Fruit fly (Drosophila melanogaster) whole organism, prepupa: ENCODE measurements around the gene L2HGDH.

Experiments
- Blimp-1 ChIP-seq: fragments of 200-800 bp; sonication (Bioruptor generic); optimal IDR thresholded peaks from 3 replicates; lab custom pipeline; 2017; ENCODE audit warnings: missing biosample characterization, missing genetic modification characterization, mild to moderate bottlenecking, moderate library complexity, missing genetic modification reagents
- CG10631 ChIP-seq: fragments of 200-800 bp; sonication (Bioruptor generic); optimal IDR thresholded peaks from 2 replicates; lab custom pipeline; 2016; ENCODE audit warnings: missing biosample characterization, missing genetic modification characterization
- CG11294 ChIP-seq: fragments of 200-800 bp; sonication (Bioruptor generic); IDR thresholded peaks from 2 replicates; pipeline ENCODE4 v1.3.6; 2022; ENCODE audit warnings: missing biosample characterization, missing genetic modification characterization
- CG11902 ChIP-seq: fragments of 200-800 bp; sonication (Bioruptor generic); optimal IDR thresholded peaks from 3 replicates; lab custom pipeline; 2016; ENCODE audit warnings: missing biosample characterization, missing genetic modification characterization
- CG15336 ChIP-seq: fragments of 200-800 bp; sonication (Bioruptor generic); IDR thresholded peaks from 2 replicates; pipeline ENCODE4 v1.3.6; 2022; ENCODE audit warnings: missing biosample characterization, missing genetic modification characterization
- CG1621 ChIP-seq: fragments of 200-800 bp; sonication (Bioruptor generic); optimal IDR thresholded peaks from 3 replicates; lab custom pipeline; 2018; ENCODE audit warnings: missing biosample characterization, mild to moderate bottlenecking, missing genetic modification characterization
- CG16779 ChIP-seq: fragments of 200-800 bp; sonication (Bioruptor generic); optimal IDR thresholded peaks from 3 replicates; lab custom pipeline; 2017; ENCODE audit warnings: missing biosample characterization, mild to moderate bottlenecking, missing genetic modification characterization
- CG3032 ChIP-seq: fragments of 200-800 bp; optimal IDR thresholded peaks from 2 replicates; lab custom pipeline; 2019; ENCODE audit warnings: missing biosample characterization, mild to moderate bottlenecking, missing genetic modification characterization, moderate library complexity
- CG31627 ChIP-seq: fragments of 200-800 bp; sonication (Bioruptor generic); optimal IDR thresholded peaks from 3 replicates; lab custom pipeline; 2016; ENCODE audit warnings: missing biosample characterization, missing genetic modification characterization
- CG32006 ChIP-seq: fragments of 200-800 bp; sonication (Bioruptor generic); optimal IDR thresholded peaks from 3 replicates; lab custom pipeline; 2017; ENCODE audit warnings: missing biosample characterization, mild to moderate bottlenecking, missing genetic modification characterization
- CG34406 ChIP-seq: fragments of 200-800 bp; sonication (Bioruptor generic); optimal IDR thresholded peaks from 3 replicates; lab custom pipeline; 2016; ENCODE audit warnings: missing biosample characterization, missing genetic modification characterization
- CG6163 ChIP-seq: fragments of 200-800 bp; sonication (Bioruptor generic); IDR thresholded peaks from 3 replicates; pipeline ENCODE4 v1.3.6; 2022; ENCODE audit warnings: missing biosample characterization, missing genetic modification characterization
- CG6276 ChIP-seq: fragments of 200-800 bp; sonication (Bioruptor generic); optimal IDR thresholded peaks from 2 replicates; lab custom pipeline; 2017; ENCODE audit warnings: missing biosample characterization, mild to moderate bottlenecking, missing genetic modification characterization
- CG6792 ChIP-seq: fragments of 200-800 bp; sonication (Bioruptor generic); optimal IDR thresholded peaks from 3 replicates; lab custom pipeline; 2016; ENCODE audit warnings: missing biosample characterization, missing genetic modification characterization
- CG6808 ChIP-seq: fragments of 200-800 bp; sonication (Bioruptor generic); optimal IDR thresholded peaks from 3 replicates; lab custom pipeline; 2017; ENCODE audit warnings: missing biosample characterization, missing genetic modification characterization, mild to moderate bottlenecking, moderate library complexity, missing genetic modification reagents
- CG6854 ChIP-seq: fragments of 200-800 bp; sonication (Bioruptor generic); optimal IDR thresholded peaks from 2 replicates; lab custom pipeline; 2017; ENCODE audit warnings: missing biosample characterization, mild to moderate bottlenecking, missing genetic modification characterization
- CG7368 ChIP-seq: fragments of 200-800 bp; sonication (Bioruptor generic); optimal IDR thresholded peaks from 3 replicates; lab custom pipeline; 2016; ENCODE audit warnings: missing biosample characterization, missing genetic modification characterization
- CG8119 ChIP-seq: fragments of 200-800 bp; sonication (Bioruptor generic); IDR thresholded peaks from 3 replicates; pipeline ENCODE4 v1.3.6; 2022; ENCODE audit warnings: missing biosample characterization, missing genetic modification characterization
- CG8319 ChIP-seq: fragments of 200-800 bp; sonication (Bioruptor generic); optimal IDR thresholded peaks from 3 replicates; lab custom pipeline; 2016; ENCODE audit warnings: missing biosample characterization, missing genetic modification characterization
- CG9139 ChIP-seq: fragments of 200-800 bp; sonication (Bioruptor generic); optimal IDR thresholded peaks from 3 replicates; lab custom pipeline; 2017; ENCODE audit warnings: missing biosample characterization, mild to moderate bottlenecking, missing genetic modification characterization
- Eip78C ChIP-seq: fragments of 200-800 bp; sonication (Bioruptor generic); peaks from one replicate; lab custom pipeline; 2016; ENCODE audit warnings: missing biosample characterization, missing genetic modification characterization
- Ets21C ChIP-seq: fragments of 200-800 bp; sonication (Bioruptor generic); optimal IDR thresholded peaks from 3 replicates; lab custom pipeline; 2016; ENCODE audit warnings: missing biosample characterization, missing genetic modification characterization
- Ets96B ChIP-seq: fragments of 200-800 bp; optimal IDR thresholded peaks from 2 replicates; lab custom pipeline; 2019; ENCODE audit warnings: missing biosample characterization, mild to moderate bottlenecking, missing genetic modification characterization, moderate library complexity
- Gug ChIP-seq: fragments of 200-800 bp; sonication (Bioruptor generic); IDR thresholded peaks from 2 replicates; pipeline ENCODE4 v1.3.6; 2022; ENCODE audit warnings: missing biosample characterization, missing genetic modification characterization
- Hr38 ChIP-seq: sonication (Bioruptor generic); optimal IDR thresholded peaks from 2 replicates; lab custom pipeline; 2016; ENCODE audit warnings: missing biosample characterization, missing genetic modification characterization
- Hr39 ChIP-seq: fragments of 200-800 bp; sonication (Bioruptor generic); optimal IDR thresholded peaks from 2 replicates; lab custom pipeline; 2016; ENCODE audit warnings: missing biosample characterization, missing genetic modification characterization
- Hr4 ChIP-seq: fragments of 200-800 bp; sonication (Bioruptor generic); optimal IDR thresholded peaks from 3 replicates; lab custom pipeline; 2016; ENCODE audit warnings: missing biosample characterization, missing genetic modification characterization
- Lpt ChIP-seq: fragments of 200-800 bp; sonication (Bioruptor generic); optimal IDR thresholded peaks from 3 replicates; lab custom pipeline; 2016; ENCODE audit warnings: missing biosample characterization, missing genetic modification characterization
- Met ChIP-seq: fragments of 200-800 bp; sonication (Bioruptor generic); optimal IDR thresholded peaks from 3 replicates; lab custom pipeline; 2016; ENCODE audit warnings: missing biosample characterization, missing genetic modification characterization
- OdsH ChIP-seq: fragments of 200-800 bp; sonication (Bioruptor generic); optimal IDR thresholded peaks from 3 replicates; lab custom pipeline; 2016; ENCODE audit warnings: missing biosample characterization, missing genetic modification characterization
- Sox14 ChIP-seq: fragments of 200-800 bp; sonication (Bioruptor generic); optimal IDR thresholded peaks from 3 replicates; lab custom pipeline; 2016; ENCODE audit warnings: missing biosample characterization, missing genetic modification characterization
- Sox15 ChIP-seq: fragments of 200-800 bp; sonication (Bioruptor generic); optimal IDR thresholded peaks from 3 replicates; lab custom pipeline; 2016; ENCODE audit warnings: missing biosample characterization, missing genetic modification characterization
- achi ChIP-seq: fragments of 200-800 bp; sonication (Bioruptor generic); optimal IDR thresholded peaks from 3 replicates; lab custom pipeline; 2016; ENCODE audit warnings: missing biosample characterization, missing genetic modification characterization
- acj6 ChIP-seq: fragments of 200-800 bp; sonication (Bioruptor generic); optimal IDR thresholded peaks from 3 replicates; lab custom pipeline; 2016; ENCODE audit warnings: missing biosample characterization, missing genetic modification characterization
- cyc ChIP-seq: fragments of 200-800 bp; sonication (Bioruptor generic); optimal IDR thresholded peaks from 3 replicates; lab custom pipeline; 2016; ENCODE audit warnings: missing biosample characterization, missing genetic modification characterization
- dac ChIP-seq: fragments of 200-800 bp; sonication (Bioruptor generic); optimal IDR thresholded peaks from 2 replicates; lab custom pipeline; 2017; ENCODE audit warnings: missing biosample characterization, mild to moderate bottlenecking, missing genetic modification characterization
- eg ChIP-seq: fragments of 200-800 bp; sonication (Bioruptor generic); IDR thresholded peaks from 3 replicates; pipeline ENCODE4 v1.3.6; 2022; ENCODE audit warnings: missing biosample characterization, missing genetic modification characterization
- esn ChIP-seq: fragments of 200-800 bp; sonication (Bioruptor generic); optimal IDR thresholded peaks from 2 replicates; lab custom pipeline; 2016; ENCODE audit warnings: missing biosample characterization, mild to moderate bottlenecking, missing genetic modification characterization, moderate library complexity
- fd59A ChIP-seq: fragments of 200-800 bp; sonication (Bioruptor generic); optimal IDR thresholded peaks from 2 replicates; lab custom pipeline; 2017; ENCODE audit warnings: missing biosample characterization, mild to moderate bottlenecking, missing genetic modification characterization, missing genetic modification reagents
- fkh ChIP-seq: fragments of 200-800 bp; sonication (Bioruptor generic); optimal IDR thresholded peaks from 3 replicates; lab custom pipeline; 2017; ENCODE audit warnings: missing biosample characterization, mild to moderate bottlenecking, missing genetic modification characterization, moderate library complexity
- net ChIP-seq: fragments of 200-800 bp; sonication (Bioruptor generic); optimal IDR thresholded peaks from 3 replicates; lab custom pipeline; 2016; ENCODE audit warnings: missing biosample characterization, missing genetic modification characterization
- pdm3 ChIP-seq: fragments of 200-800 bp; sonication (Bioruptor generic); optimal IDR thresholded peaks from 3 replicates; lab custom pipeline; 2016; ENCODE audit warnings: missing biosample characterization, missing genetic modification characterization
- svp ChIP-seq: fragments of 200-800 bp; sonication (Bioruptor generic); peaks from one replicate; lab custom pipeline; 2016; ENCODE audit warnings: missing biosample characterization, missing genetic modification characterization

The L2HGDH gene

dm6 chr2L:19019160-19019592 is 44.9 kb upstream of the L2HGDH start (continued):
- peak; percentile 41 for TF ChIP-seq CG6808 (GFP tag; lab: Kevin White, UChicago)
- TF ChIP-seq CG8319 (GFP tag; lab: Kevin White, UChicago) = no peak
- no peak for TF ChIP-seq Ets96B (tag; lab: Kevin White, UChicago)
- TF ChIP-seq CG7368 (GFP tag; lab: Kevin White, UChicago) = no peak
- TF ChIP-seq CG11294 (GFP tag; lab: Robert Waterston, UW) = no peak
- TF ChIP-seq cyc (GFP tag; lab: Kevin White, UChicago) = no peak
- TF ChIP-seq CG8119 (GFP tag; lab: Robert Waterston, UW) = no peak
- peak; percentile 21 for TF ChIP-seq esn (GFP tag; lab: Kevin White, UChicago)
- TF ChIP-seq CG9139 = no peak
- no peak for TF ChIP-seq dac (GFP tag; lab: Kevin White, UChicago)
- peak; percentile 45 for TF ChIP-seq CG32006 (GFP tag; lab: Kevin White, UChicago)
- no peak for TF ChIP-seq Sox15 (GFP tag; lab: Kevin White, UChicago)
- TF ChIP-seq Eip78C = peak; percentile 66
- TF ChIP-seq acj6 (GFP tag; lab: Kevin White, UChicago) = no peak
- peak; percentile 6 for TF ChIP-seq Hr39 (GFP tag; lab: Kevin White, UChicago)
- no peak for TF ChIP-seq achi (GFP tag; lab: Kevin White, UChicago)
- TF ChIP-seq OdsH (GFP tag; lab: Kevin White, UChicago) = peak; percentile 8
- no peak for TF ChIP-seq CG31627 (GFP tag; lab: Kevin White, UChicago)
- TF ChIP-seq Ets21C (GFP tag; lab: Kevin White, UChicago) = no peak
- no peak for TF ChIP-seq net (GFP tag; lab: Kevin White, UChicago)
- no peak for TF ChIP-seq eg (GFP tag; lab: Robert Waterston, UW)
- TF ChIP-seq CG6854 = no peak
- TF ChIP-seq CG15336 (GFP tag; lab: Robert Waterston, UW) = no peak
- no peak for TF ChIP-seq fd59A
- no peak for TF ChIP-seq CG6276 (GFP tag; lab: Kevin White, UChicago)
- peak; percentile 30 for TF ChIP-seq CG10631 (GFP tag; lab: Kevin White, UChicago)
- TF ChIP-seq Sox14 = no peak
- no peak for TF ChIP-seq Gug (GFP tag; lab: Robert Waterston, UW)
- TF ChIP-seq CG16779 (tag; lab: Kevin White, UChicago) = no peak
- TF ChIP-seq Lpt = no peak
- peak; percentile 62 for TF ChIP-seq svp (GFP tag; lab: Kevin White, UChicago)
- TF ChIP-seq pdm3 (GFP tag; lab: Kevin White, UChicago) = no peak
- no peak for TF ChIP-seq Hr38 (GFP tag; lab: Kevin White, UChicago)
- TF ChIP-seq Blimp-1 = no peak

- no peak for TF ChIP-seq CG6808 (GFP tag; lab: Kevin White, UChicago)
- TF ChIP-seq svp (GFP tag; lab: Kevin White, UChicago) = peak; percentile 13
- TF ChIP-seq, all 60 proteins: peak for 1
These were observed 44.0 kb upstream of the L2HGDH start for dm6 chr2L:19018266-19018665.

dm6 chr2L:19017060-19017459 is 42.8 kb upstream of the L2HGDH start:
- no peak for TF ChIP-seq CG34406
- TF ChIP-seq CG3032 (tag; lab: Kevin White, UChicago) = no peak
- no peak for TF ChIP-seq Met
- TF ChIP-seq CG11294 (GFP tag; lab: Robert Waterston, UW) = no peak
- no peak for TF ChIP-seq Sox15 (GFP tag; lab: Kevin White, UChicago)
- no peak for TF ChIP-seq CG1621
- TF ChIP-seq fkh (GFP tag; lab: Kevin White, UChicago) = no peak
- no peak for TF ChIP-seq Blimp-1
- no peak for TF ChIP-seq cyc (GFP tag; lab: Kevin White, UChicago)
- no peak for TF ChIP-seq CG6276 (GFP tag; lab: Kevin White, UChicago)
- no peak for TF ChIP-seq CG6163 (GFP tag; lab: Robert Waterston, UW)
- TF ChIP-seq dac (GFP tag; lab: Kevin White, UChicago) = no peak
- TF ChIP-seq CG11902 (GFP tag; lab: Kevin White, UChicago) = no peak
- no peak for TF ChIP-seq CG7368 (GFP tag; lab: Kevin White, UChicago)
- TF ChIP-seq acj6 (GFP tag; lab: Kevin White, UChicago) = no peak
- no peak for TF ChIP-seq Hr4 (GFP tag; lab: Kevin White, UChicago)
- TF ChIP-seq OdsH (GFP tag; lab: Kevin White, UChicago) = no peak
- no peak for TF ChIP-seq CG10631 (GFP tag; lab: Kevin White, UChicago)
- TF ChIP-seq CG6792 (GFP tag; lab: Kevin White, UChicago) = no peak
- TF ChIP-seq CG32006 (GFP tag; lab: Kevin White, UChicago) = no peak
